Fruit fly (Drosophila melanogaster): ENCODE measurements around the gene CG15202.

The CG15202 gene

DNA sequence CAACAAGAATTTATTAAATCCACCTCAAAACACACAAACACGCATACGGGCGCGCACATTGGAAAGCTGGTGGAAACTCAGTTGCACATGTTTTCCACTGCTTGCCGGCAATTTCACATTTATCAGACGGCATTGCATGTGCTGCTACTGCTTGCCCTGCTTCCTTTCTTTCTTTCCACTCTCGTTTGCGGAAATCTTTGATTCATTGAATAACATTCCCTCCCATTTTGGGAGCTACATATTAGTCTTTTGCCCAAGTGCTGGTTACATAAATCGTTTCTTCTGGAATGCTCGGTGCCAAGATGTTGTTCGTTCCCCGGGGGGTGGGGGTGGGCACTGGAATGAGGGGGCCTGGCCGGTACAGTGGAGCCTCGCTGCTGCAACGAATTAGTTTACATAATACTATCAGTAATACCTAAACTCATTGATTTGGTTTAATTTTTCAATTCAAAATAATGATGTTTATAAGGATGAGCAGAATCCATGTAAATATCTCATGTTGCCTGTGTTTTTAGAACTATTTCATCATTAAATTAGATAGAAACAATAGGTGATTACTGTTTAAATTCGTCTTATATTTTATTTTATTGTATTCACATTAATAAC is 33.4 kb upstream of the CG15202 start (continued):
- TF ChIP-seq Hand (GFP tag; optimal IDR thresholded peaks at IDR 0.05) (no peak), ranshi (GFP tag; IDR thresholded peaks at IDR 0.05) (0 out of 2 replicates have a peak, but pooled peaks have one; percentile 13), Hr39 (optimal IDR thresholded peaks at IDR 0.05) (no peak), Doc2 (GFP tag; IDR thresholded peaks at IDR 0.05) (no peak), CG34376 (GFP tag; optimal IDR thresholded peaks at IDR 0.05) (no peak), D19A (tag; optimal IDR thresholded peaks at IDR 0.05) (no peak), nerfin-2 (GFP tag; IDR thresholded peaks at IDR 0.05; ENCODE audit: partially characterized antibody) (no peak), CG2120 (GFP tag; optimal IDR thresholded peaks at IDR 0.05) (peak; percentile 30), lilli (GFP tag; optimal IDR thresholded peaks at IDR 0.05) (no peak), Hey (tag; optimal IDR thresholded peaks at IDR 0.05) (no peak), BEAF-32 (GFP tag; optimal IDR thresholded peaks at IDR 0.05) (no peak), CG17186 (GFP tag; optimal IDR thresholded peaks at IDR 0.05) (no peak), CG2129 (GFP tag; IDR thresholded peaks at IDR 0.05; ENCODE audit: partially characterized antibody) (no peak), CG14441 (GFP tag; IDR thresholded peaks at IDR 0.05) (peak; percentile 14; the same call in 1 of the 2 replicates), CG6654 (GFP tag; optimal IDR thresholded peaks at IDR 0.05) (no peak), CG10462 (GFP tag; optimal IDR thresholded peaks at IDR 0.05) (no peak), sisA (GFP tag; IDR thresholded peaks at IDR 0.05) (0 out of 2 replicates have a peak, but pooled peaks have one; percentile 20), Lhr (GFP tag; optimal IDR thresholded peaks at IDR 0.05) (no peak), chif (GFP tag; optimal IDR thresholded peaks at IDR 0.05) (no peak), ci (GFP tag; IDR thresholded peaks at IDR 0.05) (0 out of 3 replicates have a peak, but pooled peaks have one; percentile 7), YL-1 (GFP tag; optimal IDR thresholded peaks at IDR 0.05) (peak; percentile 49), Abd-B (GFP tag; optimal IDR thresholded peaks at IDR 0.05) (no peak), tin (GFP tag; optimal IDR thresholded peaks at IDR 0.05) (peak; percentile 12), CG15269 (tag; optimal IDR thresholded peaks at IDR 0.05) (no peak), bigmax (GFP tag; optimal IDR thresholded peaks at IDR 0.05) (no peak), CG4282 (GFP tag; optimal IDR thresholded peaks at IDR 0.05) (no peak), CG18476 (GFP tag; optimal IDR thresholded peaks at IDR 0.05) (no peak), chm (GFP tag; IDR thresholded peaks at IDR 0.05) (0 out of 2 replicates have a peak, but pooled peaks have one; percentile 37), lov (optimal IDR thresholded peaks at IDR 0.05) (no peak), lov (GFP tag; IDR thresholded peaks at IDR 0.05) (no peak), Xbp1 (GFP tag; optimal IDR thresholded peaks at IDR 0.05) (peak; percentile 29), lola (GFP tag; optimal IDR thresholded peaks at IDR 0.05) (no peak), cg (GFP tag; optimal IDR thresholded peaks at IDR 0.05) (peak; percentile 54), dimm (GFP tag; IDR thresholded peaks at IDR 0.05) (no peak), bsh (GFP tag; optimal IDR thresholded peaks at IDR 0.05) (peak in 1 of 2 experiments; percentile 31), nmo (GFP tag; optimal IDR thresholded peaks at IDR 0.05) (no peak)

- no peak for TF ChIP-seq Nf-YB (GFP tag; optimal IDR thresholded peaks at IDR 0.05)
- no peak for TF ChIP-seq CG6175 (GFP tag; IDR thresholded peaks at IDR 0.05)
- TF ChIP-seq ind (GFP tag; optimal IDR thresholded peaks at IDR 0.05) = no peak
- peak in 1 of 2 experiments; percentile 51 for TF ChIP-seq Hr78 (GFP tag; optimal IDR thresholded peaks at IDR 0.05)
Observed at dm6 chrX:11109670-11110069, 32.7 kb upstream of the CG15202 start.

Measured in whole organism, embryonic.